Worm (Caenorhabditis elegans): Measurements from ENCODE around the gene K10C8.4.

K10C8.4 gene

DNA sequence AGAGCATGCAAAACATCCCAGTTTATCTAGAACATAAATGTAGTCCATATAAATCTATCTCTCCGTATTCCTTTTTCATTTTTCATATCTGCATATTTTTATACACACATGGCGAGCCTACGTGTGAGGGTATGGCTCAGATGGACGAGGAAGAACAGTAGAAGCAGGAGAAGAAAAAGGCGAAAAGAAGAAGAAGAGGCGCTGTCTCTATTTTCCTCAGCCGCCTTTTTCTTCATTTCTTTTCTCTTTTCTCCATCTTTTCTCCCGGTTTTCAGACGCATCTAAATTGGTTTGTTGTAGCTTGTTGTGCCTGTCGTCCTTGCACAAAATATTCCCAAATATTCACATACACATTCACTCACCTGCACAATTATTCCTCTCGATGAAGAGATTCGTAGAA lies at the start of gene K10C8.4:
K10C8.4 (plus strand) TSS at position 301 of the 400 bp plus-strand sequence.
- no peak for TF ChIP-seq hlh-13 (GFP tag; optimal IDR thresholded peaks at IDR 0.05)
- TF ChIP-seq unc-42 (tag; optimal IDR thresholded peaks at IDR 0.05) = no peak
- no peak for TF ChIP-seq C08G9.2 (tag; optimal IDR thresholded peaks at IDR 0.05)
- no peak for TF ChIP-seq unc-3 (GFP tag; conservative IDR thresholded peaks at IDR 0.05)
- no peak for TF ChIP-seq unc-3 (tag; optimal IDR thresholded peaks at IDR 0.05)
- no peak for TF ChIP-seq C38D4.7 (GFP tag; optimal IDR thresholded peaks at IDR 0.05)
- TF ChIP-seq fax-1 (tag; optimal IDR thresholded peaks at IDR 0.05) = no peak
- no peak for TF ChIP-seq fkh-10 (GFP tag; optimal IDR thresholded peaks at IDR 0.05)
- TF ChIP-seq ceh-30 (tag; optimal IDR thresholded peaks at IDR 0.05) = no peak
- TF ChIP-seq pqm-1 (tag; optimal IDR thresholded peaks at IDR 0.05) = no peak
- no peak for TF ChIP-seq dve-1 (tag; optimal IDR thresholded peaks at IDR 0.05)
- no peak for TF ChIP-seq ceh-24 (tag; optimal IDR thresholded peaks at IDR 0.05)
- no peak for TF ChIP-seq rnt-1 (tag; optimal IDR thresholded peaks at IDR 0.05)
- no peak for TF ChIP-seq lin-11 (tag; optimal IDR thresholded peaks at IDR 0.05)
- no peak for TF ChIP-seq lim-6 (tag; optimal IDR thresholded peaks at IDR 0.05)
- no peak for TF ChIP-seq nhr-232 (tag; optimal IDR thresholded peaks at IDR 0.05)
- no peak for TF ChIP-seq ceh-48 (tag; optimal IDR thresholded peaks at IDR 0.05)
- no peak for TF ChIP-seq ceh-31 (tag; optimal IDR thresholded peaks at IDR 0.05)
- TF ChIP-seq mec-3 (tag; optimal IDR thresholded peaks at IDR 0.05; ENCODE audit: borderline replicate concordance) = no peak
- TF ChIP-seq ceh-34 (tag; optimal IDR thresholded peaks at IDR 0.05) = no peak
- TF ChIP-seq K02D7.2 (tag; optimal IDR thresholded peaks at IDR 0.05) = no peak

ce11 chrV:12649213-12649612 lies 46.9 kb upstream of the K10C8.4 start, which contains the start of gene gpa-9:
TSS of gene gpa-9 (minus strand) at chrV:12649313.
- TF ChIP-seq tbx-2 (tag; optimal IDR thresholded peaks at IDR 0.05) (no peak), ref-2 (tag; optimal IDR thresholded peaks at IDR 0.05) (no peak), pros-1 (tag; optimal IDR thresholded peaks at IDR 0.05) (no peak), pax-1 (tag; optimal IDR thresholded peaks at IDR 0.05) (no peak), pag-3 (tag; optimal IDR thresholded peaks at IDR 0.05; ENCODE audit: borderline replicate concordance) (no peak), unc-42 (tag; optimal IDR thresholded peaks at IDR 0.05) (no peak), ztf-16 (tag; optimal IDR thresholded peaks at IDR 0.05) (no peak), ceh-18 (tag; optimal IDR thresholded peaks at IDR 0.05) (no peak), ceh-2 (tag; optimal IDR thresholded peaks at IDR 0.05) (no peak), hlh-6 (tag; optimal IDR thresholded peaks at IDR 0.05) (no peak), unc-3 (GFP tag; conservative IDR thresholded peaks at IDR 0.05) (no peak), unc-3 (tag; optimal IDR thresholded peaks at IDR 0.05) (no peak)

DNA sequence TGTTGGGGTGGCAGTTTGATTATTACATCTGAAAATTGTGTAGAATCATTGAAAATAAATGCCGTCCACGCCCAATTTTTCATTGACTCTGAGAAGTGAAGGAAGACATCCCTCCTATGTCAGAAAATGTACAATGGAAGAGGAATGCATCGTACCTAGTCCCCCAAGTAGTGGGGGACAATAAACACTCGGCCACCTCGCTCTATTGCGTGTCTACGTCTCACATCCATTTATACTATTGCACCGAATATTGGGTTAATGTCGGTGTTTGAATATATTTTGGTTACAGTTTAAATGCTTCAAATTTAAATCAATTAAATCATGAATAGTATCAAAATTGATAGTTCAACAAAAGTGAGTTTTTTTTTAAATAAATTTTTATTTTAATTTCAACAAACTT lies 46.4 kb upstream of the K10C8.4 start, which contains the start of gene lin-25:
lin-25 (plus strand) TSS at position 290 of the 400 bp plus-strand sequence.
- no peak for TF ChIP-seq ceh-14 (tag; optimal IDR thresholded peaks at IDR 0.05)
- TF ChIP-seq ceh-19 (GFP tag; optimal IDR thresholded peaks at IDR 0.05) = no peak
- TF ChIP-seq ets-4 (tag; optimal IDR thresholded peaks at IDR 0.05) = peak; percentile 41
- TF ChIP-seq tbx-2 (tag; optimal IDR thresholded peaks at IDR 0.05) = peak; percentile 43
- no peak for TF ChIP-seq pat-9 (tag; optimal IDR thresholded peaks at IDR 0.05)
- no peak for TF ChIP-seq rnt-1 (tag; optimal IDR thresholded peaks at IDR 0.05)
- TF ChIP-seq dve-1 (tag; optimal IDR thresholded peaks at IDR 0.05) = no peak
- peak; percentile 50 for TF ChIP-seq unc-42 (tag; optimal IDR thresholded peaks at IDR 0.05)
- no peak for TF ChIP-seq unc-55 (GFP tag; optimal IDR thresholded peaks at IDR 0.05)
- TF ChIP-seq ceh-18 (tag; optimal IDR thresholded peaks at IDR 0.05) = no peak
- TF ChIP-seq nhr-11 (tag; optimal IDR thresholded peaks at IDR 0.05) = no peak
- no peak for TF ChIP-seq Y22D7AL.16 (tag; optimal IDR thresholded peaks at IDR 0.05)
- no peak for TF ChIP-seq ref-2 (tag; optimal IDR thresholded peaks at IDR 0.05)
- peak; percentile 67 for TF ChIP-seq ceh-31 (tag; optimal IDR thresholded peaks at IDR 0.05)
- no peak for TF ChIP-seq ceh-9 (tag; optimal IDR thresholded peaks at IDR 0.05)
- TF ChIP-seq ceh-2 (tag; optimal IDR thresholded peaks at IDR 0.05) = peak; percentile 57
- peak; percentile 6 for TF ChIP-seq nfya-1 (tag; optimal IDR thresholded peaks at IDR 0.05)
- no peak for TF ChIP-seq ceh-22 (tag; optimal IDR thresholded peaks at IDR 0.05)

Data from whole organism, late embryonic.